Worm (Caenorhabditis elegans): ENCODE data around the gene F35A5.1.
A peak's percentile ranks its signal among the peaks of the same experiment; 100 is the strongest.

Gene F35A5.1

DNA sequence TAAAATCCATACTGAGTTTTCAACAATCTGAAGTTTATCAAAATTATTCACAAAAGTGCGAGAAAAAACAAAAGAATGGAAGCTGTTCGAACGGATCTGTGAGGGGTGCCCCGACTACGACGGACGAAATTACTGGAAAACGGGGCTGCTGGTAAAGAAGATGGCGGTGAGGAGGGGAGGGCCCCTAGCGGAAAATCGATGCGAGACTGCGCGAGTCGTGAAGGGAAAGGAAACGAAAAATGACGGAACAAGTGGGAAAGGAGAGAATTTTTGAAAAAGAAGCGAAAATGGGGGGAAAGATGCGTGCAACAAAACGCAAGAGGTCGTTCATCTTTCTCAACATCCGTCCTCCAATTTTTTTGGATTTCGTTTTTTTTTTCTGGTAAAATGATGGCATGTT lies 4.5 kb upstream of the F35A5.1 start:
- no peak for TF ChIP-seq nhr-28 (tag; optimal IDR thresholded peaks at IDR 0.05)
- no peak for TF ChIP-seq unc-120 (tag; optimal IDR thresholded peaks at IDR 0.05; ENCODE audit: poor library complexity, severe bottlenecking)
- TF ChIP-seq unc-62 (GFP tag; optimal IDR thresholded peaks at IDR 0.05), result no peak
- TF ChIP-seq mep-1 (tag; optimal IDR thresholded peaks at IDR 0.05), result peak; percentile 26
- TF ChIP-seq lin-13 (tag; optimal IDR thresholded peaks at IDR 0.05), result no peak
- TF ChIP-seq tbx-8 (GFP tag; optimal IDR thresholded peaks at IDR 0.05), result no peak
- no peak for TF ChIP-seq pha-4 (tag; optimal IDR thresholded peaks at IDR 0.05)
- TF ChIP-seq unc-39 (tag; optimal IDR thresholded peaks at IDR 0.05), result no peak
- TF ChIP-seq mls-2 (tag; optimal IDR thresholded peaks at IDR 0.05), result peak; percentile 28
- no peak for TF ChIP-seq flh-1 (GFP tag; optimal IDR thresholded peaks at IDR 0.05)
- TF ChIP-seq blmp-1 (tag; optimal IDR thresholded peaks at IDR 0.05), result no peak
- TF ChIP-seq sem-2 (GFP tag; optimal IDR thresholded peaks at IDR 0.05), result no peak
- TF ChIP-seq cnd-1 (tag; optimal IDR thresholded peaks at IDR 0.05), result no peak
- TF ChIP-seq ceh-83 (GFP tag; optimal IDR thresholded peaks at IDR 0.05), result no peak

- TF ChIP-seq ceh-43 (GFP tag; optimal IDR thresholded peaks at IDR 0.05) (peak; percentile 9), unc-39 (tag; optimal IDR thresholded peaks at IDR 0.05) (no peak), mab-5 (tag; optimal IDR thresholded peaks at IDR 0.05) (no peak), ces-1 (GFP tag; optimal IDR thresholded peaks at IDR 0.05) (peak; percentile 98), sem-2 (GFP tag; optimal IDR thresholded peaks at IDR 0.05) (no peak), mls-2 (tag; optimal IDR thresholded peaks at IDR 0.05) (no peak), unc-120 (tag; optimal IDR thresholded peaks at IDR 0.05; ENCODE audit: poor library complexity, severe bottlenecking) (peak; percentile 26), zip-8 (tag; optimal IDR thresholded peaks at IDR 0.05) (no peak), unc-62 (GFP tag; optimal IDR thresholded peaks at IDR 0.05) (peak; percentile 4), blmp-1 (tag; optimal IDR thresholded peaks at IDR 0.05) (peak; percentile 5), lin-13 (tag; optimal IDR thresholded peaks at IDR 0.05) (peak; percentile 94), lsy-2 (tag; optimal IDR thresholded peaks at IDR 0.05) (peak; percentile 38), pha-4 (tag; optimal IDR thresholded peaks at IDR 0.05) (peak; percentile 82), sptf-1 (tag; optimal IDR thresholded peaks at IDR 0.05) (peak; percentile 13), nhr-237 (tag; optimal IDR thresholded peaks at IDR 0.05) (peak; percentile 46), mep-1 (tag; optimal IDR thresholded peaks at IDR 0.05) (peak; percentile 53)
These were observed 4.0 kb upstream of the F35A5.1 start, which contains the start of gene F35A5.8 for ce11 chrX:3803314-3803713. Gene F35A5.8, minus strand, starts transcription at chrX:3803464.

DNA sequence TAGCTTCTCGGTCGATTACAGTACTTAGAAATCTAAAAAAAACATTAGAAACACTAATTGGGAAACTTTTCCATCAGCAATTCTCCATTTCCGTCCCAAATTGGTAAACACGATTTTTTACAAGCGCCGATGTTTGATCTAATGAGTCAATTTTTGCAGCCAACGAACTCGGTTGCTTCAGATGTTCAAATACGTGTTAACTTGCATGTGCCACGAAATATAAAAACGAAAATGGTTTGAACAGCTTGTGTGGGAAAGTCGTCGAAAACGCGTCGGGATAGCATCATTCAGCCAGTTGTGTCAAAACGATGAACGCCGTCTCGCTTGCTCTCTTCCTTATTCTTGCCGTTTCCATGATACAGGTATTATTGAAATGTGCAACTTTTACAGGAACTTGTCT lies 2.4 kb upstream of the F35A5.1 start, which contains the start of gene F35A5.2:
Gene F35A5.2, plus strand, starts transcription at position 301 of the 400 bp plus-strand sequence.
- TF ChIP-seq drap-1 (GFP tag; optimal IDR thresholded peaks at IDR 0.05) (no peak), mep-1 (tag; optimal IDR thresholded peaks at IDR 0.05) (no peak), lin-32 (GFP tag; optimal IDR thresholded peaks at IDR 0.05) (no peak), nhr-76 (tag; optimal IDR thresholded peaks at IDR 0.05) (no peak), sptf-1 (tag; optimal IDR thresholded peaks at IDR 0.05) (no peak), elt-3 (tag; optimal IDR thresholded peaks at IDR 0.05) (no peak), unc-39 (tag; optimal IDR thresholded peaks at IDR 0.05) (no peak), elt-1 (tag; optimal IDR thresholded peaks at IDR 0.05; ENCODE audit: borderline replicate concordance, insufficient read depth) (no peak), nhr-2 (tag; optimal IDR thresholded peaks at IDR 0.05) (no peak), nhr-237 (tag; optimal IDR thresholded peaks at IDR 0.05) (no peak), mab-5 (tag; optimal IDR thresholded peaks at IDR 0.05) (no peak), nhr-12 (tag; optimal IDR thresholded peaks at IDR 0.05) (no peak), unc-120 (tag; optimal IDR thresholded peaks at IDR 0.05; ENCODE audit: poor library complexity, severe bottlenecking) (no peak), tbx-8 (GFP tag; optimal IDR thresholded peaks at IDR 0.05) (no peak), ham-2 (GFP tag; optimal IDR thresholded peaks at IDR 0.05) (no peak), ceh-43 (GFP tag; optimal IDR thresholded peaks at IDR 0.05) (no peak), unc-62 (GFP tag; optimal IDR thresholded peaks at IDR 0.05) (no peak), lin-13 (tag; optimal IDR thresholded peaks at IDR 0.05) (no peak)

ce11 chrX:3814827-3815226 lies 7.6 kb downstream of the F35A5.1 start:
- TF ChIP-seq sem-2 (GFP tag; optimal IDR thresholded peaks at IDR 0.05), result no peak
- no peak for TF ChIP-seq sptf-1 (tag; optimal IDR thresholded peaks at IDR 0.05)
- no peak for TF ChIP-seq pha-4 (tag; optimal IDR thresholded peaks at IDR 0.05)
- no peak for TF ChIP-seq hlh-1 (tag; optimal IDR thresholded peaks at IDR 0.05)
- no peak for TF ChIP-seq mep-1 (tag; optimal IDR thresholded peaks at IDR 0.05)
- TF ChIP-seq flh-1 (GFP tag; optimal IDR thresholded peaks at IDR 0.05), result no peak
- TF ChIP-seq unc-120 (tag; optimal IDR thresholded peaks at IDR 0.05; ENCODE audit: poor library complexity, severe bottlenecking), result no peak
- no peak for TF ChIP-seq ceh-39 (tag; optimal IDR thresholded peaks at IDR 0.05)
- TF ChIP-seq zip-8 (tag; optimal IDR thresholded peaks at IDR 0.05), result no peak
- TF ChIP-seq ces-1 (GFP tag; optimal IDR thresholded peaks at IDR 0.05), result no peak
- no peak for TF ChIP-seq cnd-1 (tag; optimal IDR thresholded peaks at IDR 0.05)
- no peak for TF ChIP-seq bed-3 (GFP tag; optimal IDR thresholded peaks at IDR 0.05)
- TF ChIP-seq nhr-237 (tag; optimal IDR thresholded peaks at IDR 0.05), result no peak
- TF ChIP-seq M03D4.4 (tag; optimal IDR thresholded peaks at IDR 0.05), result no peak
- no peak for TF ChIP-seq blmp-1 (tag; optimal IDR thresholded peaks at IDR 0.05)
- no peak for TF ChIP-seq nhr-2 (tag; optimal IDR thresholded peaks at IDR 0.05)
- TF ChIP-seq tbx-8 (GFP tag; optimal IDR thresholded peaks at IDR 0.05), result no peak
- no peak for TF ChIP-seq nhr-76 (tag; optimal IDR thresholded peaks at IDR 0.05)
